Worm (Caenorhabditis elegans): ENCODE measurements around the gene ntl-4.

ntl-4 gene

DNA sequence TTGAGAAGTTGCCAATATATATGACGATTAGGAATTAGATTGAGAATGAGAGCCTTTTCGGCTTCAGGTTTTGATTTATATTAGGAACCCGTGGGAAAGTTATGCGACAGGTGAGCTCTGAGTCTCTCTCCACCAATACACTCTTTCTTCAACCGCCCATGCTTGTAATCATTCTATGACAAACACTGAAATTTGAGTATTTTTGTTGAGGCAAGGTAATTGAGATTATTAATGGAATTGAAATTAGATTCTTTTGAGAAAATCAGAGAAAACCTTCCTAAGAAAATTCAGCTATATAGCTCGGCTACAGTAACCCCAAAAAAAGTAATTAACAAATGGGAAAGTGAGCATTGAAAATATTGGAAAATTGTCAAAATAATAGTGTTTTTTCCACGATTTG, 45.5 kb downstream of the ntl-4 start, which contains the start of gene ceh-19:
Gene ceh-19 (minus strand): TSS at position 101 of the 400 bp plus-strand sequence.
- TF ChIP-seq aha-1 (tag) (peak; percentile 57), ztf-11 (tag; optimal IDR thresholded peaks at IDR 0.05) (no peak)

DNA sequence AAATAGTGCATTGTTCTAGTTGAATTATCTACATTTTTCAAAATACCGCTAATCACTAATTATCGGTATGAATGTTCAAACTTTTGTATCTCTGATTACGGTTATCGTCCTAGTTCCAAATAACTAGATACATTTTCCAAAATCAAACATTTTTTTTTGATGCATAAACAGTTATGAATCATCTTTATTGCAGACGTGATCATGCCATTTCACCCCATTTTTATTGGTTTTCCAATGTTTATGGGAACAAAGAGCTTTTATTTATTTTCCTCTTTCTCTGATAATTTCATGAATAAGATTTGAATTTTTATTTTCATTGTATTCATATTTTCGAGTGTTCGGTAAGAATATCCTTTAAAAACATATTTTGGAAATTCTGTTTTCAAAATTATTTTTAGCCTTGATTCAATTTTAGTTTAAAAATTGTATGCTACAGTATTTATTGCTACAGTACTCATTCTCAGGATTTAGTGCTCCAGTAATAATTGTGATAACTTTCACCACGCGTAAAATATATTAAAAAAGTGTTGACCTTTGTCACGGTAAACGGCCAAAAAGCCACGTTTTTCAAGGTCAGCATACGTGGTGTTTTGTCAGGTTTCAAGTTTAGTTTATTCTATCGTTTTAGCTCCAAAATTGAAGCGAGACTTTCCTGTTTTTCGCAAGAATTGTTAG, 46.4 kb downstream of the ntl-4 start, which contains the start of gene csr-1:
Gene csr-1 (plus strand): TSS at position 625 of the 675 bp plus-strand sequence.
- TF ChIP-seq php-3 (GFP tag; IDR thresholded peaks at IDR 0.05) (peak; percentile 74), fkh-10 (GFP tag; optimal IDR thresholded peaks at IDR 0.05) (no peak), zip-11 (GFP tag; IDR thresholded peaks at IDR 0.05) (no peak), ztf-7 (tag; optimal IDR thresholded peaks at IDR 0.05) (no peak), zfp-3 (GFP tag; conservative IDR thresholded peaks at IDR 0.05) (no peak), unc-130 (GFP tag; optimal IDR thresholded peaks at IDR 0.05) (no peak), skn-1 (tag; optimal IDR thresholded peaks at IDR 0.05) (no peak), daf-16 (GFP tag; optimal IDR thresholded peaks at IDR 0.05) (no peak), daf-16 (tag; optimal IDR thresholded peaks at IDR 0.05) (peak; percentile 61), Y75B8A.6 (GFP tag; IDR thresholded peaks at IDR 0.05) (no peak), F49E8.2 (tag; optimal IDR thresholded peaks at IDR 0.05; ENCODE audit: borderline replicate concordance) (no peak), dve-1 (tag; optimal IDR thresholded peaks at IDR 0.05; ENCODE audit: insufficient read depth) (peak; percentile 43), D1046.2 (GFP tag; IDR thresholded peaks at IDR 0.05) (no peak), spr-1 (tag; optimal IDR thresholded peaks at IDR 0.05) (no peak), aha-1 (tag) (no peak)

DNA sequence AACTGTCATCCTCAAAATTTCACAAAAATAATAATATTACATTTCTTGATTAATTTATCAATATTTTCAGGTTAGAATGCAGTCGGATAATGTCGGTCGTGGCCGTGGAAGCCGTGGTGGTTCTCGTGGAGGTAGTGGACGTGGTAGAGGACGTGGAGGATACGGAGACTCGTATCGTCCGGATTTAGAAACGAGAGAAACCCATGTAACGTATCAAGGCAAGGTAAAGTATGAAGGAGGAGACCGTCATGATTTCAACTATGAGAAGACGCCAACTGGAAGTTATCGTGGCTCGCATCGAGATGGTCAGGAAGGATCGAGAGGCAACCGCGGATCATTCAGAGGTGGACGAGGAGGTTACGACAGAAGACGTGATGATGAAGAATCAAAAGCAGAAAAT, 47.1 kb downstream of the ntl-4 start, which contains the start of gene frpr-10:
Gene frpr-10 (plus strand): TSS at position 301 of the 400 bp plus-strand sequence.
- TF ChIP-seq madf-9 (GFP tag; conservative IDR thresholded peaks at IDR 0.05) (no peak), egl-43 (GFP tag; IDR thresholded peaks at IDR 0.05) (0 out of 2 replicates have a peak, but pooled peaks have one; percentile 27), spr-3 (GFP tag; optimal IDR thresholded peaks at IDR 0.05) (no peak), ZK337.2 (GFP tag; IDR thresholded peaks at IDR 0.05) (no peak), unc-62 (GFP tag; optimal IDR thresholded peaks at IDR 0.05 in 1 of 2) (peak in 1 of 2 experiments; percentile 45), unc-62 (tag; optimal IDR thresholded peaks at IDR 0.05) (no peak), gei-8 (GFP tag; optimal IDR thresholded peaks at IDR 0.05) (no peak), madf-5 (GFP tag; IDR thresholded peaks at IDR 0.05) (no peak), lin-13 (GFP tag; optimal IDR thresholded peaks at IDR 0.05) (no peak), nhr-25 (tag; optimal IDR thresholded peaks at IDR 0.05; ENCODE audit: borderline replicate concordance, insufficient read depth) (no peak), mes-2 (tag; optimal IDR thresholded peaks at IDR 0.05; ENCODE audit: poor library complexity, severe bottlenecking) (no peak), T26A8.4 (GFP tag; IDR thresholded peaks at IDR 0.05) (no peak), rbr-2 (tag; optimal IDR thresholded peaks at IDR 0.05) (no peak), nhr-42 (GFP tag; IDR thresholded peaks at IDR 0.05) (no peak), daf-19 (GFP tag; conservative IDR thresholded peaks at IDR 0.05) (no peak), nhr-102 (tag; optimal IDR thresholded peaks at IDR 0.05) (no peak), nhr-111 (GFP tag; optimal IDR thresholded peaks at IDR 0.05) (no peak), set-16 (GFP tag; IDR thresholded peaks at IDR 0.05) (0 out of 2 replicates have a peak, but pooled peaks have one; percentile 14), skn-1 (tag; optimal IDR thresholded peaks at IDR 0.05) (no peak), mxl-3 (GFP tag; optimal IDR thresholded peaks at IDR 0.05) (no peak), ZK546.5 (tag; optimal IDR thresholded peaks at IDR 0.05) (no peak), tag-97 (GFP tag; IDR thresholded peaks at IDR 0.05) (no peak), F37D6.2 (tag; optimal IDR thresholded peaks at IDR 0.05) (no peak)

All from whole organism, L4 larva.